Fruit fly (Drosophila melanogaster) whole organism, prepupa: ENCODE data around the gene CG32641.

Source experiments
- Blimp-1 ChIP-seq: fragments of 200-800 bp; sonication (Bioruptor generic); optimal IDR thresholded peaks from 3 replicates; lab custom pipeline; 2017; ENCODE audit warnings: missing biosample characterization, missing genetic modification characterization, mild to moderate bottlenecking, moderate library complexity, missing genetic modification reagents
- CG10631 ChIP-seq: fragments of 200-800 bp; sonication (Bioruptor generic); optimal IDR thresholded peaks from 2 replicates; lab custom pipeline; 2016; ENCODE audit warnings: missing biosample characterization, missing genetic modification characterization
- CG10669 ChIP-seq: fragments of 200-800 bp; sonication (Bioruptor generic); optimal IDR thresholded peaks from 3 replicates; lab custom pipeline; 2018; ENCODE audit warnings: missing biosample characterization, mild to moderate bottlenecking, missing genetic modification characterization, moderate library complexity
- CG11294 ChIP-seq: fragments of 200-800 bp; sonication (Bioruptor generic); IDR thresholded peaks from 2 replicates; pipeline ENCODE4 v1.3.6; 2022; ENCODE audit warnings: missing biosample characterization, missing genetic modification characterization
- CG11762 ChIP-seq: fragments of 200-800 bp; sonication (Bioruptor generic); optimal IDR thresholded peaks from 3 replicates; lab custom pipeline; 2016; ENCODE audit warnings: missing biosample characterization, missing genetic modification characterization; ENCODE audit not compliant: insufficient read depth
- CG15336 ChIP-seq: fragments of 200-800 bp; sonication (Bioruptor generic); IDR thresholded peaks from 2 replicates; pipeline ENCODE4 v1.3.6; 2022; ENCODE audit warnings: missing biosample characterization, missing genetic modification characterization
- CG1621 ChIP-seq: fragments of 200-800 bp; sonication (Bioruptor generic); optimal IDR thresholded peaks from 3 replicates; lab custom pipeline; 2018; ENCODE audit warnings: missing biosample characterization, mild to moderate bottlenecking, missing genetic modification characterization
- CG16779 ChIP-seq: fragments of 200-800 bp; sonication (Bioruptor generic); optimal IDR thresholded peaks from 3 replicates; lab custom pipeline; 2017; ENCODE audit warnings: missing biosample characterization, mild to moderate bottlenecking, missing genetic modification characterization
- CG3032 ChIP-seq: fragments of 200-800 bp; optimal IDR thresholded peaks from 2 replicates; lab custom pipeline; 2019; ENCODE audit warnings: missing biosample characterization, mild to moderate bottlenecking, missing genetic modification characterization, moderate library complexity
- CG31627 ChIP-seq: fragments of 200-800 bp; sonication (Bioruptor generic); optimal IDR thresholded peaks from 3 replicates; lab custom pipeline; 2016; ENCODE audit warnings: missing biosample characterization, missing genetic modification characterization
- CG32006 ChIP-seq: fragments of 200-800 bp; sonication (Bioruptor generic); optimal IDR thresholded peaks from 3 replicates; lab custom pipeline; 2017; ENCODE audit warnings: missing biosample characterization, mild to moderate bottlenecking, missing genetic modification characterization
- CG34406 ChIP-seq: fragments of 200-800 bp; sonication (Bioruptor generic); optimal IDR thresholded peaks from 3 replicates; lab custom pipeline; 2016; ENCODE audit warnings: missing biosample characterization, missing genetic modification characterization
- CG4318 ChIP-seq: fragments of 200-800 bp; sonication (Bioruptor generic); optimal IDR thresholded peaks from 3 replicates; lab custom pipeline; 2017; ENCODE audit warnings: missing biosample characterization, mild to moderate bottlenecking, missing genetic modification characterization
- CG6163 ChIP-seq: fragments of 200-800 bp; sonication (Bioruptor generic); IDR thresholded peaks from 3 replicates; pipeline ENCODE4 v1.3.6; 2022; ENCODE audit warnings: missing biosample characterization, missing genetic modification characterization
- CG6276 ChIP-seq: fragments of 200-800 bp; sonication (Bioruptor generic); optimal IDR thresholded peaks from 2 replicates; lab custom pipeline; 2017; ENCODE audit warnings: missing biosample characterization, mild to moderate bottlenecking, missing genetic modification characterization
- CG6792 ChIP-seq: fragments of 200-800 bp; sonication (Bioruptor generic); optimal IDR thresholded peaks from 3 replicates; lab custom pipeline; 2016; ENCODE audit warnings: missing biosample characterization, missing genetic modification characterization
- CG8119 ChIP-seq: fragments of 200-800 bp; sonication (Bioruptor generic); IDR thresholded peaks from 3 replicates; pipeline ENCODE4 v1.3.6; 2022; ENCODE audit warnings: missing biosample characterization, missing genetic modification characterization
- CG8632 ChIP-seq: fragments of 200-800 bp; sonication (Bioruptor generic); optimal IDR thresholded peaks from 3 replicates; lab custom pipeline; 2016; ENCODE audit warnings: missing biosample characterization, missing genetic modification characterization
- CG9139 ChIP-seq: fragments of 200-800 bp; sonication (Bioruptor generic); optimal IDR thresholded peaks from 3 replicates; lab custom pipeline; 2017; ENCODE audit warnings: missing biosample characterization, mild to moderate bottlenecking, missing genetic modification characterization
- Eip78C ChIP-seq: fragments of 200-800 bp; sonication (Bioruptor generic); peaks from one replicate; lab custom pipeline; 2016; ENCODE audit warnings: missing biosample characterization, missing genetic modification characterization
- Eip93F ChIP-seq: fragments of 200-800 bp; sonication (Bioruptor generic); optimal IDR thresholded peaks from 2 replicates; lab custom pipeline; 2016; ENCODE audit warnings: missing biosample characterization, mild to moderate bottlenecking, missing genetic modification characterization
- Gug ChIP-seq: fragments of 200-800 bp; sonication (Bioruptor generic); IDR thresholded peaks from 2 replicates; pipeline ENCODE4 v1.3.6; 2022; ENCODE audit warnings: missing biosample characterization, missing genetic modification characterization
- Hr39 ChIP-seq: fragments of 200-800 bp; sonication (Bioruptor generic); optimal IDR thresholded peaks from 2 replicates; lab custom pipeline; 2016; ENCODE audit warnings: missing biosample characterization, missing genetic modification characterization
- Hr4 ChIP-seq: fragments of 200-800 bp; sonication (Bioruptor generic); optimal IDR thresholded peaks from 3 replicates; lab custom pipeline; 2016; ENCODE audit warnings: missing biosample characterization, missing genetic modification characterization
- Lpt ChIP-seq: fragments of 200-800 bp; sonication (Bioruptor generic); optimal IDR thresholded peaks from 3 replicates; lab custom pipeline; 2016; ENCODE audit warnings: missing biosample characterization, missing genetic modification characterization
- Met ChIP-seq: fragments of 200-800 bp; sonication (Bioruptor generic); optimal IDR thresholded peaks from 3 replicates; lab custom pipeline; 2016; ENCODE audit warnings: missing biosample characterization, missing genetic modification characterization
- OdsH ChIP-seq: fragments of 200-800 bp; sonication (Bioruptor generic); optimal IDR thresholded peaks from 3 replicates; lab custom pipeline; 2016; ENCODE audit warnings: missing biosample characterization, missing genetic modification characterization
- Sox14 ChIP-seq: fragments of 200-800 bp; sonication (Bioruptor generic); optimal IDR thresholded peaks from 3 replicates; lab custom pipeline; 2016; ENCODE audit warnings: missing biosample characterization, missing genetic modification characterization
- Sox15 ChIP-seq: fragments of 200-800 bp; sonication (Bioruptor generic); optimal IDR thresholded peaks from 3 replicates; lab custom pipeline; 2016; ENCODE audit warnings: missing biosample characterization, missing genetic modification characterization
- achi ChIP-seq: fragments of 200-800 bp; sonication (Bioruptor generic); optimal IDR thresholded peaks from 3 replicates; lab custom pipeline; 2016; ENCODE audit warnings: missing biosample characterization, missing genetic modification characterization
- acj6 ChIP-seq: fragments of 200-800 bp; sonication (Bioruptor generic); optimal IDR thresholded peaks from 3 replicates; lab custom pipeline; 2016; ENCODE audit warnings: missing biosample characterization, missing genetic modification characterization
- dac ChIP-seq: fragments of 200-800 bp; sonication (Bioruptor generic); optimal IDR thresholded peaks from 2 replicates; lab custom pipeline; 2017; ENCODE audit warnings: missing biosample characterization, mild to moderate bottlenecking, missing genetic modification characterization
- eg ChIP-seq: fragments of 200-800 bp; sonication (Bioruptor generic); IDR thresholded peaks from 3 replicates; pipeline ENCODE4 v1.3.6; 2022; ENCODE audit warnings: missing biosample characterization, missing genetic modification characterization
- esn ChIP-seq: fragments of 200-800 bp; sonication (Bioruptor generic); optimal IDR thresholded peaks from 2 replicates; lab custom pipeline; 2016; ENCODE audit warnings: missing biosample characterization, mild to moderate bottlenecking, missing genetic modification characterization, moderate library complexity
- fd59A ChIP-seq: fragments of 200-800 bp; sonication (Bioruptor generic); optimal IDR thresholded peaks from 2 replicates; lab custom pipeline; 2017; ENCODE audit warnings: missing biosample characterization, mild to moderate bottlenecking, missing genetic modification characterization, missing genetic modification reagents
- fd85E ChIP-seq: fragments of 200-800 bp; sonication (Bioruptor generic); optimal IDR thresholded peaks from 3 replicates; lab custom pipeline; 2016; ENCODE audit warnings: missing biosample characterization, missing genetic modification characterization
- fkh ChIP-seq: fragments of 200-800 bp; sonication (Bioruptor generic); optimal IDR thresholded peaks from 3 replicates; lab custom pipeline; 2017; ENCODE audit warnings: missing biosample characterization, mild to moderate bottlenecking, missing genetic modification characterization, moderate library complexity
- net ChIP-seq: fragments of 200-800 bp; sonication (Bioruptor generic); optimal IDR thresholded peaks from 3 replicates; lab custom pipeline; 2016; ENCODE audit warnings: missing biosample characterization, missing genetic modification characterization
- salr ChIP-seq, 2 experiments: fragments of 200-800 bp; sonication (Bioruptor generic); optimal IDR thresholded peaks; 3 replicates each; lab custom pipeline; 2016 to 2018; ENCODE audit warnings: missing biosample characterization in 2 of 2, missing genetic modification characterization in 2 of 2, mild to moderate bottlenecking in 1 of 2
- spab ChIP-seq: fragments of 200-800 bp; sonication (Bioruptor generic); optimal IDR thresholded peaks from 2 replicates; lab custom pipeline; 2017; ENCODE audit warnings: missing biosample characterization, mild to moderate bottlenecking, missing genetic modification characterization, missing genetic modification reagents
- ss ChIP-seq, 2 experiments: fragments of 200-800 bp; sonication (Bioruptor generic); optimal IDR thresholded peaks; 2 replicates in 1 of 2; 3 replicates in 1 of 2; lab custom pipeline; 2017 to 2018; ENCODE audit warnings: mild to moderate bottlenecking in 2 of 2, missing biosample characterization in 2 of 2, missing genetic modification characterization in 2 of 2, moderate library complexity in 1 of 2
- svp ChIP-seq: fragments of 200-800 bp; sonication (Bioruptor generic); peaks from one replicate; lab custom pipeline; 2016; ENCODE audit warnings: missing biosample characterization, missing genetic modification characterization
- topi ChIP-seq: fragments of 200-800 bp; sonication (Bioruptor generic); optimal IDR thresholded peaks from 3 replicates; lab custom pipeline; 2016; ENCODE audit warnings: missing biosample characterization, missing genetic modification characterization
- vri ChIP-seq: fragments of 200-800 bp; sonication (Bioruptor generic); optimal IDR thresholded peaks from 3 replicates; lab custom pipeline; 2016; ENCODE audit warnings: missing biosample characterization, mild to moderate bottlenecking, missing genetic modification characterization

CG32641 gene

DNA sequence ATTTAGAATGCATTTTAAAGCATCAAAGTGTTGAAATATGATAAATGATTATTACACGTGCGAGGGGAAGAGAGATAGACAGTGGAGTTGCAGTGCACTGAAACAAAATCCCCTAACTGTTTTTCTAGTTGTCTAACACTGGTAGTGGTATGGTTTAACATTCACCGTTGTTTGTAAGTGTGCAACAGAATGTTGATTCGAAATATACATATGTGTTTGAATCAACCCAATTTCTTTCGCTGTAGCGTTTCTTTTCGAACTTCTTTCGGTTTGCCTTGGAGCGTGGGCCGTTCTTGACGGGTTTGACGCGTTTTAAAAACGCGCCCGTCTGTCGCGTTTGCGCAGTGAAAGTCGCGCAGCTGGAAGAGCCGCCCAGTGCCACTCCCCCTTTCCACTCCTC, 37.0 kb downstream of the CG32641 start (continued):
- peak; percentile 64 for TF ChIP-seq Blimp-1
- TF ChIP-seq CG8632 (GFP tag; lab: Kevin White, UChicago), result no peak
- TF ChIP-seq vri, result no peak
- peak; percentile 59; the same call in 2 of the 3 replicates for TF ChIP-seq eg (GFP tag; lab: Robert Waterston, UW)
- peak; percentile 56 for TF ChIP-seq Hr39 (GFP tag; lab: Kevin White, UChicago)
- TF ChIP-seq CG6792 (GFP tag; lab: Kevin White, UChicago), result peak; percentile 33
- TF ChIP-seq OdsH (GFP tag; lab: Kevin White, UChicago), result peak; percentile 64
- TF ChIP-seq CG32006 (GFP tag; lab: Kevin White, UChicago), result peak; percentile 47

dm6 chrX:13221835-13222234, 37.6 kb downstream of the CG32641 start:
- TF ChIP-seq CG6163 (GFP tag; lab: Robert Waterston, UW), result 0 out of 3 replicates have a peak, but pooled peaks have one; percentile 12
- TF ChIP-seq CG8119 (GFP tag; lab: Robert Waterston, UW), result no peak
- TF ChIP-seq Eip78C (GFP tag; lab: Kevin White, UChicago), result peak; percentile 78
- no peak for TF ChIP-seq Met
- peak; percentile 65 for TF ChIP-seq eg (GFP tag; lab: Robert Waterston, UW)
- no peak for TF ChIP-seq salr (GFP tag; optimal IDR thresholded peaks at IDR 0.05; lab: Kevin White, UChicago)
- TF ChIP-seq CG6276, result peak; percentile 13
- TF ChIP-seq achi (GFP tag; lab: Kevin White, UChicago), result no peak
- no peak for TF ChIP-seq fkh (GFP tag; lab: Kevin White, UChicago)
- no peak for TF ChIP-seq Sox15 (GFP tag; lab: Kevin White, UChicago)
- no peak for TF ChIP-seq Hr4 (GFP tag; lab: Kevin White, UChicago)
- peak; percentile 4 for TF ChIP-seq Lpt (GFP tag; lab: Kevin White, UChicago)
- no peak for TF ChIP-seq Blimp-1
- no peak for TF ChIP-seq CG10631 (GFP tag; lab: Kevin White, UChicago)
- peak; percentile 39; the same call in 1 of the 2 replicates for TF ChIP-seq CG15336 (GFP tag; lab: Robert Waterston, UW)
- TF ChIP-seq dac (GFP tag; lab: Kevin White, UChicago), result no peak
- no peak for TF ChIP-seq net (GFP tag; lab: Kevin White, UChicago)
- TF ChIP-seq, all 60 proteins: peak for 6

dm6 chrX:13224846-13225245, 40.6 kb downstream of the CG32641 start:
- TF ChIP-seq topi (no peak), salr (GFP tag; optimal IDR thresholded peaks at IDR 0.05; lab: Kevin White, UChicago) (no peak), CG15336 (GFP tag; lab: Robert Waterston, UW) (no peak), Sox14 (GFP tag; lab: Kevin White, UChicago) (no peak), CG4318 (no peak), fkh (GFP tag; lab: Kevin White, UChicago) (no peak), CG8632 (GFP tag; lab: Kevin White, UChicago) (no peak), CG9139 (GFP tag; lab: Kevin White, UChicago) (no peak), CG34406 (no peak), vri (no peak), CG8119 (GFP tag; lab: Robert Waterston, UW) (no peak), Eip93F (GFP tag; lab: Kevin White, UChicago) (no peak), CG3032 (no peak), fd85E (no peak), Gug (GFP tag; lab: Robert Waterston, UW) (no peak), spab (no peak)

dm6 chrX:13226478-13226877, 42.2 kb downstream of the CG32641 start:
- TF ChIP-seq CG6163 (GFP tag; lab: Robert Waterston, UW), result peak; percentile 30; the same call in 1 of the 3 replicates
- TF ChIP-seq svp (GFP tag; lab: Kevin White, UChicago), result peak; percentile 16
- TF ChIP-seq net (GFP tag; lab: Kevin White, UChicago), result peak; percentile 58
- peak; percentile 88 for TF ChIP-seq CG32006 (GFP tag; lab: Kevin White, UChicago)
- TF ChIP-seq fd59A (GFP tag; lab: Kevin White, UChicago), result peak; percentile 37
- no peak for TF ChIP-seq Hr39 (GFP tag; lab: Kevin White, UChicago)
- TF ChIP-seq fd85E, result no peak
- TF ChIP-seq CG16779, result peak; percentile 58
- peak; percentile 55 for TF ChIP-seq acj6 (GFP tag; lab: Kevin White, UChicago)
- TF ChIP-seq CG1621, result no peak
- TF ChIP-seq vri, result no peak
- peak; percentile 50 to 60 for TF ChIP-seq ss (GFP tag; optimal IDR thresholded peaks at IDR 0.05; lab: Kevin White, UChicago)
- peak; percentile 32 for TF ChIP-seq esn (GFP tag; lab: Kevin White, UChicago)
- no peak for TF ChIP-seq CG31627 (GFP tag; lab: Kevin White, UChicago)
- peak; percentile 78 for TF ChIP-seq Hr4 (GFP tag; lab: Kevin White, UChicago)
- TF ChIP-seq CG10669 (GFP tag; lab: Kevin White, UChicago), result peak; percentile 48
- peak; percentile 71 for TF ChIP-seq CG4318
- no peak for TF ChIP-seq CG11294 (GFP tag; lab: Robert Waterston, UW)
- TF ChIP-seq CG6276, result peak; percentile 76
- peak; percentile 67 for TF ChIP-seq OdsH (GFP tag; lab: Kevin White, UChicago)
- peak; percentile 82 for TF ChIP-seq CG8119 (GFP tag; lab: Robert Waterston, UW)
- peak; percentile 35 for TF ChIP-seq CG11762
- TF ChIP-seq spab, result peak; percentile 44
- TF ChIP-seq CG10631 (GFP tag; lab: Kevin White, UChicago), result peak; percentile 63
